Worm (Caenorhabditis elegans): ENCODE data around the gene lin-33.

DNA sequence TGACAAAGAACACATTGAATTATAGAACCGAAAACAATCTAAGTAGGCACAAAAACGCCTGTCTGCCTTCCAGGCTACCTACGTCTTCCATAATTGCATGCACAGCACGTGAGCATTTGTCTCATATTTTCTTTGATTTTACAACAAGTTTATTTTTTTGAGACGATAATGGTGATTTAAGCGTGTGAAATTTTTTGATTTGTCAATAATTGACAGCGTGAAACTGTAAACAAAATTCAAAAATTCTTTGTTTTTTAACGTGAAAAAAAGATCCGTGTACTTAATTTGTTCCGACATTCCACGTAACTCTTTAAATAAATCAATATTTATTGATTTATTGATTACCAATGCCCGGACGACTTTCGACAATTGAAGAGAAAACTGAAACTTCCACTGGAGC is 13.4 kb upstream of the lin-33 start, which contains the start of gene dhhc-13:
- TF ChIP-seq ref-1 (GFP tag; conservative IDR thresholded peaks at IDR 0.05) (no peak), flt-1 (GFP tag; IDR thresholded peaks at IDR 0.05) (no peak)

Data from whole organism, midembryonic.